Fruit fly (Drosophila melanogaster) S2 (cell line): Measurements from ENCODE around the gene CG3527.

ENCODE experiments used
- CG8478 ChIP-seq: fragments of >200 bp; optimal IDR thresholded peaks from 2 replicates; lab custom pipeline; 2018
- CTCF ChIP-seq, 2 experiments: fragments of >200 bp; optimal IDR thresholded peaks; 2 replicates each; lab custom pipeline; 2018

dm6 chrX:4551717-4552116, at the start of gene CG3527, which contains the start of gene CG11436:
- TF ChIP-seq CTCF (optimal IDR thresholded peaks at IDR 0.05; lab: Kevin White, UChicago) (peak in 1 of 2 experiments; percentile 15), CG8478 (lab: Kevin White, UChicago) (no peak)
